Fruit fly (Drosophila melanogaster): ENCODE measurements around the gene CG13607.
A peak's percentile ranks its signal among the peaks of the same experiment; 100 is the strongest.

CG13607 gene

dm6 chr3R:24112320-24113069 is 3.6 kb downstream of the CG13607 start, which contains the start of gene CG13605 (continued):
- TF ChIP-seq pum (GFP tag; optimal IDR thresholded peaks at IDR 0.05) (peak; percentile 44), Jarid2 (GFP tag; optimal IDR thresholded peaks at IDR 0.05) (peak; percentile 53), toy (GFP tag; IDR thresholded peaks at IDR 0.05) (no peak), Atf6 (GFP tag; IDR thresholded peaks at IDR 0.05) (peak; percentile 69), CG1529 (GFP tag; optimal IDR thresholded peaks at IDR 0.05) (peak; percentile 24), HHEX (GFP tag; optimal IDR thresholded peaks at IDR 0.05) (peak; percentile 88), sr (GFP tag; IDR thresholded peaks at IDR 0.05) (no peak), Dbx (GFP tag; IDR thresholded peaks at IDR 0.05) (peak; percentile 73), Opbp (GFP tag; IDR thresholded peaks at IDR 0.05; ENCODE audit: partially characterized antibody) (peak; percentile 64; the same call in 2 of the 3 replicates), Ets97D (GFP tag; optimal IDR thresholded peaks at IDR 0.05) (peak; percentile 49), CG7786 (GFP tag; optimal IDR thresholded peaks at IDR 0.05) (peak; percentile 54), CG8944 (GFP tag; optimal IDR thresholded peaks at IDR 0.05) (peak; percentile 0), grn (GFP tag; optimal IDR thresholded peaks at IDR 0.05) (no peak), trem (tag; optimal IDR thresholded peaks at IDR 0.05) (peak; percentile 67), ind (GFP tag; optimal IDR thresholded peaks at IDR 0.05) (peak; percentile 76), HLH4C (GFP tag; IDR thresholded peaks at IDR 0.05; ENCODE audit: partially characterized antibody) (0 out of 3 replicates have a peak, but pooled peaks have one; percentile 33), CG3281 (GFP tag; optimal IDR thresholded peaks at IDR 0.05) (peak; percentile 84), CG2678 (tag; optimal IDR thresholded peaks at IDR 0.05) (peak; percentile 87), br (optimal IDR thresholded peaks at IDR 0.05) (no peak), Usf (GFP tag; optimal IDR thresholded peaks at IDR 0.05) (peak; percentile 38), CG18764 (GFP tag; optimal IDR thresholded peaks at IDR 0.05) (peak; percentile 56), Scr (GFP tag; IDR thresholded peaks at IDR 0.05; ENCODE audit: partially characterized antibody) (no peak), CG6272 (GFP tag; IDR thresholded peaks at IDR 0.05) (peak; percentile 49; the same call in 1 of the 2 replicates), E2f2 (GFP tag; IDR thresholded peaks at IDR 0.05) (peak; percentile 83), tin (GFP tag; optimal IDR thresholded peaks at IDR 0.05) (peak; percentile 47), psq (GFP tag; optimal IDR thresholded peaks at IDR 0.05) (peak; percentile 23), CG32767 (GFP tag; IDR thresholded peaks at IDR 0.05) (no peak), Xrp1 (GFP tag; IDR thresholded peaks at IDR 0.05) (peak; percentile 76), Hr78 (GFP tag; optimal IDR thresholded peaks at IDR 0.05) (no peak), prd (optimal IDR thresholded peaks at IDR 0.05) (no peak), prd (GFP tag; IDR thresholded peaks at IDR 0.05) (peak; percentile 67), CG11456 (GFP tag; IDR thresholded peaks at IDR 0.05) (peak; percentile 85), gsb (GFP tag; IDR thresholded peaks at IDR 0.05) (peak; percentile 53), lbe (GFP tag; optimal IDR thresholded peaks at IDR 0.05) (peak; percentile 64), CG14441 (GFP tag; IDR thresholded peaks at IDR 0.05) (peak; percentile 72), D19A (tag; optimal IDR thresholded peaks at IDR 0.05) (peak; percentile 67), chn (GFP tag; optimal IDR thresholded peaks at IDR 0.05) (peak; percentile 63), CG3407 (GFP tag; optimal IDR thresholded peaks at IDR 0.05) (peak; percentile 9), Mes4 (GFP tag; optimal IDR thresholded peaks at IDR 0.05) (peak; percentile 22), tgo (GFP tag; IDR thresholded peaks at IDR 0.05) (peak; percentile 68), Mrtf (GFP tag; IDR thresholded peaks at IDR 0.05) (peak; percentile 61; the same call in 2 of the 3 replicates), CG15073 (GFP tag; optimal IDR thresholded peaks at IDR 0.05) (no peak), Dip2 (GFP tag; IDR thresholded peaks at IDR 0.05) (no peak), seq (GFP tag; IDR thresholded peaks at IDR 0.05) (peak; percentile 68), CG14667 (GFP tag; IDR thresholded peaks at IDR 0.05) (0 out of 2 replicates have a peak, but pooled peaks have one; percentile 22), CG2199 (GFP tag; IDR thresholded peaks at IDR 0.05) (0 out of 3 replicates have a peak, but pooled peaks have one; percentile 17), jing (GFP tag; optimal IDR thresholded peaks at IDR 0.05) (peak; percentile 6), CG3995 (GFP tag; optimal IDR thresholded peaks at IDR 0.05) (peak; percentile 13), emc (GFP tag; optimal IDR thresholded peaks at IDR 0.05) (no peak), tna (GFP tag; IDR thresholded peaks at IDR 0.05; ENCODE audit: partially characterized antibody) (peak; percentile 28; the same call in 1 of the 2 replicates), Elba2 (GFP tag; optimal IDR thresholded peaks at IDR 0.05) (no peak)
